Fruit fly (Drosophila melanogaster) whole organism, embryonic: ENCODE measurements around the gene Jon99Ci.

Experiments
- Aef1 ChIP-seq: fragments of 200-800 bp; sonication (Bioruptor generic); IDR thresholded peaks from 3 replicates; pipeline ENCODE4 v1.3.6; 2022; ENCODE audit warnings: missing biosample characterization, missing genetic modification characterization
- Antp ChIP-seq: fragments of 200-800 bp; sonication (Bioruptor generic); optimal IDR thresholded peaks from 3 replicates; lab custom pipeline; 2016; ENCODE audit warnings: missing biosample characterization, missing genetic modification characterization
- Atf6 ChIP-seq: fragments of 200-800 bp; sonication (Bioruptor generic); IDR thresholded peaks from 2 replicates; pipeline ENCODE4 v1.3.6; 2022; ENCODE audit warnings: missing biosample characterization, missing genetic modification characterization
- CG1024 ChIP-seq: fragments of 200-800 bp; sonication (Bioruptor generic); IDR thresholded peaks from 2 replicates; pipeline ENCODE4 v1.3.6; 2022; ENCODE audit warnings: missing biosample characterization, missing genetic modification characterization
- CG10431 ChIP-seq: fragments of 200-800 bp; sonication (Bioruptor generic); optimal IDR thresholded peaks from 3 replicates; lab custom pipeline; 2018; ENCODE audit warnings: missing biosample characterization, mild to moderate bottlenecking, missing genetic modification characterization
- CG10543 ChIP-seq: fragments of 200-800 bp; sonication (Bioruptor generic); optimal IDR thresholded peaks from 3 replicates; lab custom pipeline; 2017; ENCODE audit warnings: missing biosample characterization, mild to moderate bottlenecking, missing genetic modification characterization, moderate library complexity
- CG12659 ChIP-seq: fragments of 200-800 bp; sonication (Bioruptor generic); optimal IDR thresholded peaks from 3 replicates; lab custom pipeline; 2017; ENCODE audit warnings: mild to moderate bottlenecking, missing biosample characterization, missing genetic modification reagents, missing genetic modification characterization
- CG13894 ChIP-seq: fragments of 200-800 bp; sonication (Bioruptor generic); optimal IDR thresholded peaks from 3 replicates; lab custom pipeline; 2018; ENCODE audit warnings: missing biosample characterization, mild to moderate bottlenecking, missing genetic modification characterization, moderate library complexity
- CG14014 ChIP-seq: fragments of 200-800 bp; sonication (Bioruptor generic); IDR thresholded peaks from 2 replicates; pipeline ENCODE4 v1.3.6; 2022; ENCODE audit warnings: missing biosample characterization, missing genetic modification characterization
- CG1529 ChIP-seq: fragments of 200-800 bp; sonication (Bioruptor generic); optimal IDR thresholded peaks from 3 replicates; lab custom pipeline; 2018; ENCODE audit warnings: missing biosample characterization, missing genetic modification characterization
- CG15601 ChIP-seq: fragments of 200-800 bp; sonication (Bioruptor generic); optimal IDR thresholded peaks from 3 replicates; lab custom pipeline; 2019; ENCODE audit warnings: missing biosample characterization, mild to moderate bottlenecking, missing genetic modification characterization, moderate library complexity
- CG17385 ChIP-seq: fragments of 200-800 bp; sonication (Bioruptor generic); optimal IDR thresholded peaks from 3 replicates; lab custom pipeline; 2018; ENCODE audit warnings: missing biosample characterization, mild to moderate bottlenecking, missing genetic modification characterization
- CG18599 ChIP-seq: fragments of 200-800 bp; sonication (Bioruptor generic); optimal IDR thresholded peaks from 3 replicates; lab custom pipeline; 2017; ENCODE audit warnings: missing biosample characterization, missing genetic modification characterization, mild to moderate bottlenecking, moderate library complexity, missing genetic modification reagents
- CG2120 ChIP-seq: fragments of 200-800 bp; sonication (Bioruptor generic); optimal IDR thresholded peaks from 3 replicates; lab custom pipeline; 2016; ENCODE audit warnings: missing biosample characterization, missing genetic modification characterization
- CG2889 ChIP-seq: fragments of 200-800 bp; sonication (Bioruptor generic); IDR thresholded peaks from 3 replicates; pipeline ENCODE4 v1.3.6; 2022; ENCODE audit warnings: missing biosample characterization, missing genetic modification characterization
- CG3281 ChIP-seq: fragments of 200-800 bp; sonication (Bioruptor generic); optimal IDR thresholded peaks from 3 replicates; lab custom pipeline; 2017; ENCODE audit warnings: missing biosample characterization, mild to moderate bottlenecking, missing genetic modification characterization
- CG34422 ChIP-seq: fragments of 200-800 bp; sonication (Bioruptor generic); IDR thresholded peaks from 3 replicates; pipeline ENCODE4 v1.3.6; 2022; ENCODE audit warnings: missing biosample characterization, missing genetic modification characterization
- CG6791 ChIP-seq: fragments of 200-800 bp; sonication (Bioruptor generic); IDR thresholded peaks from 3 replicates; pipeline ENCODE4 v1.3.6; 2022; ENCODE audit warnings: missing biosample characterization, missing genetic modification characterization; ENCODE audit not compliant: partially characterized antibody
- CG8388 ChIP-seq: fragments of 200-800 bp; sonication (Bioruptor generic); optimal IDR thresholded peaks from 2 replicates; lab custom pipeline; 2019; ENCODE audit warnings: missing biosample characterization, mild to moderate bottlenecking, missing genetic modification characterization, moderate library complexity
- Dek ChIP-seq: fragments of 200-800 bp; sonication (Bioruptor generic); optimal IDR thresholded peaks from 3 replicates; lab custom pipeline; 2019; ENCODE audit warnings: missing biosample characterization, mild to moderate bottlenecking, missing genetic modification characterization, moderate library complexity
- Hey ChIP-seq: fragments of 200-800 bp; sonication (Bioruptor generic); optimal IDR thresholded peaks from 3 replicates; lab custom pipeline; 2018; ENCODE audit warnings: missing biosample characterization, mild to moderate bottlenecking, missing genetic modification characterization
- Lpt ChIP-seq: fragments of >200 bp; optimal IDR thresholded peaks from 2 replicates; lab custom pipeline; 2018; ENCODE audit warnings: missing biosample characterization, missing genetic modification characterization
- Meics ChIP-seq: fragments of 200-800 bp; sonication (Bioruptor generic); optimal IDR thresholded peaks from 2 replicates; lab custom pipeline; 2017; ENCODE audit warnings: missing biosample characterization, mild to moderate bottlenecking, missing genetic modification characterization
- Mes4 ChIP-seq: fragments of 200-800 bp; sonication (Bioruptor generic); optimal IDR thresholded peaks from 2 replicates; lab custom pipeline; 2016; ENCODE audit warnings: missing biosample characterization, missing genetic modification characterization
- NK7.1 ChIP-seq: fragments of 200-800 bp; sonication (Bioruptor generic); optimal IDR thresholded peaks from 3 replicates; lab custom pipeline; 2016; ENCODE audit warnings: missing biosample characterization, missing genetic modification characterization
- Nf-YC ChIP-seq: fragments of 200-800 bp; optimal IDR thresholded peaks from 3 replicates; lab custom pipeline; 2019; ENCODE audit warnings: missing biosample characterization, mild to moderate bottlenecking, missing genetic modification characterization, moderate library complexity
- PHDP ChIP-seq: fragments of 200-800 bp; sonication (Bioruptor generic); optimal IDR thresholded peaks from 3 replicates; lab custom pipeline; 2018; ENCODE audit warnings: missing biosample characterization, mild to moderate bottlenecking, missing genetic modification characterization, moderate library complexity
- Sry-β ChIP-seq: fragments of 200-800 bp; sonication (Bioruptor generic); optimal IDR thresholded peaks from 2 replicates; lab custom pipeline; 2018; ENCODE audit warnings: missing biosample characterization, mild to moderate bottlenecking, missing genetic modification characterization, moderate library complexity
- Stat92E ChIP-seq, 3 experiments: fragments of >200 bp in 2 of 3; fragments of 200-800 bp in 1 of 3; sonication (Bioruptor generic) in 1 of 3; optimal IDR thresholded peaks; 2 replicates each; lab custom pipeline; 2017 to 2019; ENCODE audit warnings: missing biosample characterization in 3 of 3, missing genetic modification characterization in 3 of 3, mild to moderate bottlenecking in 1 of 3, moderate library complexity in 1 of 3
- Xrp1 ChIP-seq: fragments of 200-800 bp; sonication (Bioruptor generic); IDR thresholded peaks from 2 replicates; pipeline ENCODE4 v1.3.6; 2022; ENCODE audit warnings: missing biosample characterization, missing genetic modification characterization
- ara ChIP-seq: fragments of 200-800 bp; sonication (Bioruptor generic); IDR thresholded peaks from 2 replicates; pipeline ENCODE4 v1.3.6; 2022; ENCODE audit warnings: missing biosample characterization, missing genetic modification characterization
- bsh ChIP-seq, 2 experiments: fragments of 200-800 bp; sonication (Bioruptor generic); optimal IDR thresholded peaks; 2 replicates each; lab custom pipeline; 2017 to 2018; ENCODE audit warnings: mild to moderate bottlenecking in 2 of 2, missing biosample characterization in 2 of 2, missing genetic modification characterization in 2 of 2, moderate library complexity in 1 of 2
- chinmo ChIP-seq: fragments of 200-800 bp; sonication (Bioruptor generic); IDR thresholded peaks from 4 replicates; pipeline ENCODE4 v1.3.6; 2022; ENCODE audit warnings: missing biosample characterization, missing genetic modification characterization; ENCODE audit not compliant: partially characterized antibody
- crc ChIP-seq: fragments of 200-800 bp; sonication (Bioruptor generic); optimal IDR thresholded peaks from 2 replicates; lab custom pipeline; 2016; ENCODE audit warnings: missing biosample characterization, missing genetic modification characterization
- cwo ChIP-seq: fragments of 200-800 bp; sonication (Bioruptor generic); optimal IDR thresholded peaks from 3 replicates; lab custom pipeline; 2017; ENCODE audit warnings: missing biosample characterization, missing genetic modification characterization, mild to moderate bottlenecking, moderate library complexity, missing genetic modification reagents
- ftz-f1 ChIP-seq: fragments of 200-800 bp; sonication (Bioruptor generic); optimal IDR thresholded peaks from 2 replicates; lab custom pipeline; 2016; ENCODE audit warnings: missing biosample characterization, missing genetic modification characterization
- hkb ChIP-seq, 2 experiments: fragments of 200-800 bp in 1 of 2; fragments of >200 bp in 1 of 2; sonication (Bioruptor generic) in 1 of 2; IDR thresholded peaks in 1 of 2; optimal IDR thresholded peaks in 1 of 2; 2 replicates each; pipeline versions ENCODE4 v1.3.6 to Lab custom; 2017 to 2022; ENCODE audit warnings: missing biosample characterization in 1 of 2, missing genetic modification characterization in 1 of 2
- lilli ChIP-seq: fragments of 200-800 bp; sonication (Bioruptor generic); optimal IDR thresholded peaks from 3 replicates; lab custom pipeline; 2016; ENCODE audit warnings: missing biosample characterization, missing genetic modification characterization
- mirr ChIP-seq: fragments of 200-800 bp; sonication (Bioruptor generic); optimal IDR thresholded peaks from 3 replicates; lab custom pipeline; 2018; ENCODE audit warnings: missing biosample characterization, mild to moderate bottlenecking, missing genetic modification characterization
- otp ChIP-seq: fragments of 200-800 bp; sonication (Bioruptor generic); IDR thresholded peaks from 3 replicates; pipeline ENCODE4, ENCODE4 v1.3.6; 2022; ENCODE audit warnings: missing biosample characterization, missing genetic modification characterization
- peb ChIP-seq: fragments of 200-800 bp; sonication (Bioruptor generic); IDR thresholded peaks from 2 replicates; pipeline ENCODE4 v1.3.6; 2022; ENCODE audit warnings: missing biosample characterization, missing genetic modification characterization
- pfk ChIP-seq: fragments of 200-800 bp; sonication (Bioruptor generic); optimal IDR thresholded peaks from 2 replicates; lab custom pipeline; 2018; ENCODE audit warnings: missing biosample characterization, mild to moderate bottlenecking, missing genetic modification characterization, moderate library complexity
- phol ChIP-seq: fragments of 200-800 bp; sonication (Bioruptor generic); optimal IDR thresholded peaks from 3 replicates; lab custom pipeline; 2018; ENCODE audit warnings: missing biosample characterization, mild to moderate bottlenecking, missing genetic modification characterization, moderate library complexity
- shn ChIP-seq: fragments of 200-800 bp; sonication (Bioruptor generic); optimal IDR thresholded peaks from 3 replicates; lab custom pipeline; 2016; ENCODE audit warnings: missing biosample characterization, missing genetic modification characterization
- slp2 ChIP-seq: fragments of 200-800 bp; sonication (Bioruptor generic); optimal IDR thresholded peaks from 2 replicates; lab custom pipeline; 2016; ENCODE audit warnings: missing biosample characterization, missing genetic modification characterization
- sob ChIP-seq: fragments of 200-800 bp; sonication (Bioruptor generic); IDR thresholded peaks from 2 replicates; pipeline ENCODE4 v1.3.6; 2022; ENCODE audit warnings: missing biosample characterization, missing genetic modification characterization
- tap ChIP-seq: fragments of 200-800 bp; optimal IDR thresholded peaks from 3 replicates; lab custom pipeline; 2019; ENCODE audit warnings: missing biosample characterization, mild to moderate bottlenecking, missing genetic modification characterization, moderate library complexity
- toy ChIP-seq: fragments of 200-800 bp; sonication (Bioruptor generic); IDR thresholded peaks from 2 replicates; pipeline ENCODE4 v1.3.6; 2022; ENCODE audit warnings: missing biosample characterization, missing genetic modification characterization
- vvl ChIP-seq: fragments of 200-800 bp; sonication (Bioruptor generic); IDR thresholded peaks from 2 replicates; pipeline ENCODE4 v1.3.6; 2022; ENCODE audit warnings: missing biosample characterization, missing genetic modification characterization

The Jon99Ci gene

DNA sequence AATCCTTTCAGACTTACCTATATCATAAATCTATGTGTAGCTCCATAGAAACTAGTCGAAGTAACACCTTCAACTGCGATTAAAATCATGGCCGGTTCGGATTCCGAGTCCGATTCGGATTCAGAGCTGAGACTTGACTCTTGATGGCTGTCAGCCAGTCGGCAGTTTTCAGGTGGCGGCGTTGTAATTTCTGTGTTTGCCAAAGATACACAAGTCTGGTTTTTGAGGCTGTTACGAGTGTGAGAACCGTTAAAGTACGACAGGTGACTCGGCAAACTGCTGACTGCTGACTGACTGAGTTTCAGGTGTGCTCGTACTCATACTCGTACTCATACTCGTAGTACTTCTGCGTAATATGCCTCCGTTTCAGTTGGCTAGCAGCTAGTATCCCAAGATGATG, 34.8 kb downstream of the Jon99Ci start (continued):
- TF ChIP-seq chinmo (no peak), crc (GFP tag; lab: Kevin White, UChicago) (no peak), ftz-f1 (GFP tag; lab: Kevin White, UChicago) (no peak), CG15601 (peak; percentile 34), Antp (GFP tag; lab: Kevin White, UChicago) (no peak), cwo (GFP tag; lab: Kevin White, UChicago) (peak; percentile 11), CG8388 (GFP tag; lab: Kevin White, UChicago) (no peak), bsh (GFP tag; optimal IDR thresholded peaks at IDR 0.05; lab: Kevin White, UChicago) (peak in 1 of 2 experiments; percentile 38), shn (peak; percentile 2), CG13894 (peak; percentile 31), CG3281 (peak; percentile 56), Dek (tag; lab: Kevin White, UChicago) (no peak), CG10543 (GFP tag; lab: Kevin White, UChicago) (peak; percentile 6), CG1529 (GFP tag; lab: Kevin White, UChicago) (no peak), Sry-β (GFP tag; lab: Kevin White, UChicago) (no peak), phol (tag; lab: Kevin White, UChicago) (no peak), ara (GFP tag; lab: Robert Waterston, UW) (no peak), CG14014 (GFP tag; lab: Robert Waterston, UW) (peak; percentile 48; the same call in 1 of the 2 replicates), tap (tag; lab: Kevin White, UChicago) (no peak), Stat92E (GFP tag; optimal IDR thresholded peaks at IDR 0.05; lab: Kevin White, UChicago) (no peak), Hey (tag; lab: Kevin White, UChicago) (peak; percentile 25), CG12659 (peak; percentile 26), lilli (GFP tag; lab: Kevin White, UChicago) (no peak), pfk (GFP tag; lab: Kevin White, UChicago) (no peak), otp (GFP tag; lab: Robert Waterston, UW) (0 out of 3 replicates have a peak, but pooled peaks have one; percentile 27), Meics (GFP tag; lab: Kevin White, UChicago) (peak; percentile 46), CG34422 (GFP tag; lab: Robert Waterston, UW) (no peak), Aef1 (GFP tag; lab: Robert Waterston, UW) (no peak), NK7.1 (GFP tag; lab: Kevin White, UChicago) (peak; percentile 11), Lpt (GFP tag; lab: Kevin White, UChicago) (no peak), hkb (optimal IDR thresholded peaks at IDR 0.05; lab: Kevin White, UChicago) (no peak), hkb (GFP tag; IDR thresholded peaks at IDR 0.05; lab: Robert Waterston, UW) (0 out of 2 replicates have a peak, but pooled peaks have one; percentile 14), CG17385 (GFP tag; lab: Kevin White, UChicago) (peak; percentile 16), sob (GFP tag; lab: Robert Waterston, UW) (peak; percentile 41; the same call in 1 of the 2 replicates), CG6791 (GFP tag; lab: Robert Waterston, UW) (no peak), CG10431 (GFP tag; lab: Kevin White, UChicago) (no peak), toy (0 out of 2 replicates have a peak, but pooled peaks have one; percentile 44), slp2 (GFP tag; lab: Kevin White, UChicago) (no peak), Mes4 (GFP tag; lab: Kevin White, UChicago) (no peak), CG1024 (GFP tag; lab: Robert Waterston, UW) (no peak), CG18599 (GFP tag; lab: Kevin White, UChicago) (peak; percentile 71), vvl (peak; percentile 31; the same call in 1 of the 2 replicates), CG2889 (GFP tag; lab: Robert Waterston, UW) (no peak), Nf-YC (tag; lab: Kevin White, UChicago) (no peak), CG2120 (GFP tag; lab: Kevin White, UChicago) (peak; percentile 48), peb (GFP tag; lab: Robert Waterston, UW) (no peak), mirr (GFP tag; lab: Kevin White, UChicago) (peak; percentile 34), PHDP (tag; lab: Kevin White, UChicago) (peak; percentile 53), Xrp1 (GFP tag; lab: Robert Waterston, UW) (0 out of 2 replicates have a peak, but pooled peaks have one; percentile 14), Atf6 (GFP tag; lab: Robert Waterston, UW) (peak; percentile 38; the same call in 1 of the 2 replicates)
